Worm (Caenorhabditis elegans): Measurements from ENCODE around the gene F54C9.7.

F54C9.7 gene

ce11 chrII:8532015-8532414, 41.1 kb upstream of the F54C9.7 start:
- TF ChIP-seq ceh-14 (tag; optimal IDR thresholded peaks at IDR 0.05) (no peak), tbx-2 (tag; optimal IDR thresholded peaks at IDR 0.05) (peak; percentile 48), zip-5 (tag; optimal IDR thresholded peaks at IDR 0.05) (no peak), ztf-16 (tag; optimal IDR thresholded peaks at IDR 0.05) (no peak), pha-2 (tag; optimal IDR thresholded peaks at IDR 0.05) (peak; percentile 16), unc-86 (tag; optimal IDR thresholded peaks at IDR 0.05) (no peak), nfya-1 (tag; optimal IDR thresholded peaks at IDR 0.05) (peak; percentile 51), sox-4 (tag; optimal IDR thresholded peaks at IDR 0.05) (no peak), ceh-31 (tag; optimal IDR thresholded peaks at IDR 0.05) (peak; percentile 8), ceh-34 (tag; optimal IDR thresholded peaks at IDR 0.05) (peak; percentile 65), eyg-1 (tag; optimal IDR thresholded peaks at IDR 0.05) (no peak)

ce11 chrII:8536060-8536459, 37.1 kb upstream of the F54C9.7 start, which contains the start of gene W01C9.2:
TSS of gene W01C9.2 (plus strand) at chrII:8536360.
- TF ChIP-seq ztf-16 (tag; optimal IDR thresholded peaks at IDR 0.05) (no peak), C08G9.2 (tag; optimal IDR thresholded peaks at IDR 0.05) (no peak)

- TF ChIP-seq unc-42 (tag; optimal IDR thresholded peaks at IDR 0.05) (no peak), elt-4 (tag; optimal IDR thresholded peaks at IDR 0.05) (no peak)
Measured at ce11 chrII:8540412-8540811, 32.7 kb upstream of the F54C9.7 start, which contains the start of gene pqn-73. TSS of gene pqn-73 (plus strand) at chrII:8540712.

ce11 chrII:8545315-8545714, 27.8 kb upstream of the F54C9.7 start, which contains the start of gene decr-1.2:
TSS of gene decr-1.2 (plus strand) at chrII:8545615.
- no peak for TF ChIP-seq ama-1 (optimal IDR thresholded peaks at IDR 0.05)
- TF ChIP-seq F13H6.1 (tag; optimal IDR thresholded peaks at IDR 0.05) = no peak
- no peak for TF ChIP-seq tbx-2 (tag; optimal IDR thresholded peaks at IDR 0.05)
- no peak for TF ChIP-seq ceh-22 (tag; optimal IDR thresholded peaks at IDR 0.05)
- no peak for TF ChIP-seq mec-3 (tag; optimal IDR thresholded peaks at IDR 0.05; ENCODE audit: borderline replicate concordance)
- TF ChIP-seq sox-2 (GFP tag; IDR thresholded peaks at IDR 0.05) = no peak
- TF ChIP-seq ceh-34 (tag; optimal IDR thresholded peaks at IDR 0.05) = no peak
- TF ChIP-seq sdc-2 (tag; optimal IDR thresholded peaks at IDR 0.05) = no peak
- TF ChIP-seq ceh-2 (tag; optimal IDR thresholded peaks at IDR 0.05) = no peak

- TF ChIP-seq ceh-45 (GFP tag; IDR thresholded peaks at IDR 0.05) (peak; percentile 76; the same call in 1 of the 2 replicates), Y22D7AL.16 (tag; optimal IDR thresholded peaks at IDR 0.05) (peak; percentile 59), pha-4 (tag; optimal IDR thresholded peaks at IDR 0.05) (no peak), nhr-232 (tag; optimal IDR thresholded peaks at IDR 0.05) (peak; percentile 65), K09A11.1 (tag; optimal IDR thresholded peaks at IDR 0.05; ENCODE audit: insufficient read depth) (peak; percentile 54), F13H6.1 (tag; optimal IDR thresholded peaks at IDR 0.05) (peak; percentile 46), fax-1 (tag; optimal IDR thresholded peaks at IDR 0.05) (peak; percentile 72), ref-2 (tag; optimal IDR thresholded peaks at IDR 0.05) (no peak), lim-6 (tag; optimal IDR thresholded peaks at IDR 0.05) (no peak), hlh-8 (tag; optimal IDR thresholded peaks at IDR 0.05) (peak; percentile 91), ceh-9 (tag; optimal IDR thresholded peaks at IDR 0.05) (peak; percentile 33), ceh-22 (tag; optimal IDR thresholded peaks at IDR 0.05) (no peak), hlh-13 (GFP tag; optimal IDR thresholded peaks at IDR 0.05) (peak; percentile 82), pax-1 (tag; optimal IDR thresholded peaks at IDR 0.05) (no peak), nfya-1 (tag; optimal IDR thresholded peaks at IDR 0.05) (peak; percentile 51), sdc-2 (tag; optimal IDR thresholded peaks at IDR 0.05) (peak; percentile 63), unc-55 (GFP tag; optimal IDR thresholded peaks at IDR 0.05) (no peak), ceh-48 (tag; optimal IDR thresholded peaks at IDR 0.05) (peak; percentile 82), K02D7.2 (tag; optimal IDR thresholded peaks at IDR 0.05) (peak; percentile 85), elt-4 (tag; optimal IDR thresholded peaks at IDR 0.05) (no peak), madf-2 (tag; optimal IDR thresholded peaks at IDR 0.05) (peak; percentile 67), eyg-1 (tag; optimal IDR thresholded peaks at IDR 0.05) (peak; percentile 83), pag-3 (tag; optimal IDR thresholded peaks at IDR 0.05; ENCODE audit: borderline replicate concordance) (peak; percentile 27), dve-1 (tag; optimal IDR thresholded peaks at IDR 0.05) (peak; percentile 89), tbx-7 (tag; optimal IDR thresholded peaks at IDR 0.05) (peak; percentile 70), T23F11.4 (GFP tag; optimal IDR thresholded peaks at IDR 0.05) (peak; percentile 61), ceh-6 (GFP tag; optimal IDR thresholded peaks at IDR 0.05) (peak; percentile 87), mec-3 (tag; optimal IDR thresholded peaks at IDR 0.05; ENCODE audit: borderline replicate concordance) (no peak), dmd-4 (tag; optimal IDR thresholded peaks at IDR 0.05; ENCODE audit: borderline replicate concordance) (peak; percentile 56), ahr-1 (tag; optimal IDR thresholded peaks at IDR 0.05) (peak; percentile 75), unc-42 (tag; optimal IDR thresholded peaks at IDR 0.05) (peak; percentile 6)
Measured at ce11 chrII:8546975-8547374, 26.2 kb upstream of the F54C9.7 start.
